Fruit fly (Drosophila melanogaster): ENCODE data around the gene Gabat.

Gabat gene

dm6 chr3L:19961805-19962204, 38.7 kb downstream of the Gabat start (continued):
- TF ChIP-seq CG17385 (GFP tag; optimal IDR thresholded peaks at IDR 0.05) (peak; percentile 21), CG12219 (GFP tag; optimal IDR thresholded peaks at IDR 0.05) (peak; percentile 13), CG34376 (GFP tag; optimal IDR thresholded peaks at IDR 0.05) (peak; percentile 28), CG13424 (tag; optimal IDR thresholded peaks at IDR 0.05) (peak; percentile 46), Meics (GFP tag; optimal IDR thresholded peaks at IDR 0.05) (peak; percentile 36), CG33213 (GFP tag; optimal IDR thresholded peaks at IDR 0.05) (no peak), CG32532 (GFP tag; IDR thresholded peaks at IDR 0.05) (no peak), Hr3 (GFP tag; optimal IDR thresholded peaks at IDR 0.05) (no peak), CG12299 (tag; optimal IDR thresholded peaks at IDR 0.05) (peak; percentile 8), CG9817 (tag; optimal IDR thresholded peaks at IDR 0.05) (peak; percentile 35), CG1024 (GFP tag; IDR thresholded peaks at IDR 0.05) (no peak), NfI (GFP tag; optimal IDR thresholded peaks at IDR 0.05) (peak; percentile 50), CG7786 (GFP tag; optimal IDR thresholded peaks at IDR 0.05) (peak; percentile 12), abd-A (tag; optimal IDR thresholded peaks at IDR 0.05) (peak; percentile 60), hb (GFP tag; IDR thresholded peaks at IDR 0.05; ENCODE audit: partially characterized antibody) (no peak), dpn (GFP tag; optimal IDR thresholded peaks at IDR 0.05) (peak in 1 of 2 experiments; percentile 2), Oaz (GFP tag; IDR thresholded peaks at IDR 0.05) (peak; percentile 16; the same call in 1 of the 2 replicates), CG8290 (GFP tag; optimal IDR thresholded peaks at IDR 0.05) (no peak), CG8290 (tag; optimal IDR thresholded peaks at IDR 0.05) (peak in 1 of 2 experiments; percentile 52), CG7357 (GFP tag; IDR thresholded peaks at IDR 0.05) (no peak), Ets65A (GFP tag) (peak; percentile 90), CG17359 (tag; optimal IDR thresholded peaks at IDR 0.05) (peak; percentile 33), Dfd (GFP tag; optimal IDR thresholded peaks at IDR 0.05) (no peak), ERR (GFP tag; optimal IDR thresholded peaks at IDR 0.05) (no peak), gem (tag; optimal IDR thresholded peaks at IDR 0.05) (peak; percentile 40), CG12659 (GFP tag; optimal IDR thresholded peaks at IDR 0.05) (peak; percentile 18), CG15479 (GFP tag; optimal IDR thresholded peaks at IDR 0.05) (no peak), B-H2 (GFP tag; optimal IDR thresholded peaks at IDR 0.05) (peak; percentile 63), CG4282 (GFP tag; optimal IDR thresholded peaks at IDR 0.05) (no peak), sens (GFP tag) (peak; percentile 30), CG11504 (tag; optimal IDR thresholded peaks at IDR 0.05) (peak; percentile 50), slbo (GFP tag; IDR thresholded peaks at IDR 0.05) (0 out of 2 replicates have a peak, but pooled peaks have one; percentile 13), CG7839 (tag; optimal IDR thresholded peaks at IDR 0.05) (peak; percentile 16), cwo (GFP tag; optimal IDR thresholded peaks at IDR 0.05) (peak; percentile 36), hbn (GFP tag; IDR thresholded peaks at IDR 0.05; ENCODE audit: partially characterized antibody) (no peak), ara (GFP tag; IDR thresholded peaks at IDR 0.05) (no peak), PHDP (tag; optimal IDR thresholded peaks at IDR 0.05) (peak; percentile 39), CG6854 (GFP tag; optimal IDR thresholded peaks at IDR 0.05) (peak; percentile 45), CG6813 (GFP tag; optimal IDR thresholded peaks at IDR 0.05) (peak; percentile 25), so (GFP tag; IDR thresholded peaks at IDR 0.05) (0 out of 3 replicates have a peak, but pooled peaks have one; percentile 9)

dm6 chr3L:19955699-19956098, 44.8 kb downstream of the Gabat start, which contains the start of gene CG42263:
Gene CG42263 (minus strand): TSS chr3L:19955799.
- TF ChIP-seq CG3838 (GFP tag; optimal IDR thresholded peaks at IDR 0.05) (no peak), CG3407 (GFP tag; optimal IDR thresholded peaks at IDR 0.05) (no peak), ranshi (GFP tag; IDR thresholded peaks at IDR 0.05) (no peak), CoRest (tag; optimal IDR thresholded peaks at IDR 0.05) (no peak), mam (GFP tag; optimal IDR thresholded peaks at IDR 0.05) (no peak), CG1792 (GFP tag; optimal IDR thresholded peaks at IDR 0.05) (no peak), Kr (GFP tag; optimal IDR thresholded peaks at IDR 0.05) (no peak), slp2 (GFP tag; optimal IDR thresholded peaks at IDR 0.05) (no peak), cas (GFP tag; IDR thresholded peaks at IDR 0.05) (no peak), z (GFP tag; IDR thresholded peaks at IDR 0.05) (no peak), CG12942 (GFP tag; optimal IDR thresholded peaks at IDR 0.05) (no peak), CG32532 (GFP tag; IDR thresholded peaks at IDR 0.05) (no peak), B-H2 (GFP tag; optimal IDR thresholded peaks at IDR 0.05) (no peak)
